Worm (Caenorhabditis elegans): ENCODE results near the gene Y64H9A.2.

Gene Y64H9A.2

DNA sequence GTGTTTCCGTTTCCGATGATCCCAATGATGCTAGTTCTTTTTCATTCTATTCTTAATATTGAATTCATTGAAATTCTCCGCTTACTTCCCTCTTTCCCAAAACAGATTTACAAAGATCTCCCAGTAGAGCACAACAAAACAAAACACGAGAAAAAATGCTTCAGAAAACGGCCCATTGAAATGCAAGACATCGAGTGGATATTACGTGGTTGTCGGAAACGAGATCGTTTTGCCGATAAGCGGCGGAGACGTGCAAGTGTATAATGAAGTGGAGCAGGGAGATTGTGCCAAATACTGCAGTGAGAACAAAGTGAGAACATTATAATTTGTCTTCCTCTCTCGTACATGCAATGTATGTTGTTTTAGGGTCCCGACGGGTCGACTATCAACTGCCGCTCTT is 17.3 kb upstream of the Y64H9A.2 start:
- no peak for TF ChIP-seq elt-1 (tag; optimal IDR thresholded peaks at IDR 0.05)
- TF ChIP-seq unc-55 (GFP tag; optimal IDR thresholded peaks at IDR 0.05), result peak; percentile 38

DNA sequence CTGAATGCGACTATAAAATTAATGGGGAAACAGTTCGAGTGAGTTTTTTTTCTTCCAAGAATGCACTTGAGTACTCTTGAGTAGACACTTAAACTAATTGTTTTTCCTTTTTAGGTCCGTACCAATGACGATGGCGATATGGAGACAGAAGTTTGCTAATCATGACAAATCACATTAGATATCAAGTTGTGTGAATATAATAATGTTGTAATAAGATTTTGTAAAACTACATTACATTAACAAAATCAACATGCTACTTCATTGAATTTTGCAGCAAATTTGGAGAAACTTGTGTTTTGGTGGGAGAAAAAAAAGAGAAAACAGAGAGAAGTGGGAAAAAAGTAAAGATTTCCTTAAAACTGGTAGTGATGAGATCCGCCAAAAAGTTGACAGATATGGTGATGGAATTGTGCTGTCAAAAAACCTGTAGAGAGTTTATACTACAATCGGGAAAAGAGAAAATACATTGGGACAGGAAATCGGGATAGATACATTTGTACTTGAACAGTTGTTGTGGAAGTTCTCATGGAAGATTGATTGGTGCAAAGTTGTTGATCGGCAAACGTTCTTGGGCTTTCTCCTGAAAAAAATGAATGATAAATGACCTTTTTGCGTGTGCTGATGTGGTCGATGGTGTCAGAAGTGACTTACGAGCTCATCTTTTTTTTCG is 15.7 kb upstream of the Y64H9A.2 start:
- TF ChIP-seq nhr-77 (tag; optimal IDR thresholded peaks at IDR 0.05) (no peak), lsy-2 (tag; optimal IDR thresholded peaks at IDR 0.05) (peak in 1 of 2 experiments; percentile 19), sma-9 (GFP tag; optimal IDR thresholded peaks at IDR 0.05) (peak; percentile 50), sma-9 (tag; optimal IDR thresholded peaks at IDR 0.05) (no peak)

DNA sequence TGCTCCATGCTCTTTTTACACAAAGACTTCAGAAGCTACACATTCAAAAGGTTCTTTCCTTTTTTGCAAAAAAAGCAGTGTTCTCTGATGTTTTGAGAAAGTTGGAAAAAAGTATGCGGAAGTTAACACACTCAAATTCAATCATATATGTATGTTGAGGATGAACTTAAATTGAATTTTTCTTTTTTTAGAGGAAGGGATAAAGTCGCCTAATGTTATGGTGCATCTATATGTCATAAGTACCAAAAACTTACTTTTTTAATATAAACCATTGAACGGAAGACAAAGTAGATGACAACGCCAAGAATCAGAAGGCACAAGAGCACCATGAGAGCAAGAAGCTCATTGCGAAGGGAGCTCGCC is 15.2 kb upstream of the Y64H9A.2 start:
- TF ChIP-seq alr-1 (tag; optimal IDR thresholded peaks at IDR 0.05) (no peak), lin-13 (GFP tag; optimal IDR thresholded peaks at IDR 0.05) (no peak), R02D3.7 (tag; optimal IDR thresholded peaks at IDR 0.05) (no peak), sma-3 (GFP tag; optimal IDR thresholded peaks at IDR 0.05) (no peak), lsy-2 (tag; optimal IDR thresholded peaks at IDR 0.05) (no peak), elt-3 (tag; optimal IDR thresholded peaks at IDR 0.05) (no peak), nhr-21 (tag; optimal IDR thresholded peaks at IDR 0.05) (no peak), elt-1 (tag; optimal IDR thresholded peaks at IDR 0.05) (no peak), dmd-4 (tag; optimal IDR thresholded peaks at IDR 0.05) (no peak), blmp-1 (tag; optimal IDR thresholded peaks at IDR 0.05; ENCODE audit: insufficient read depth) (no peak), peb-1 (tag; optimal IDR thresholded peaks at IDR 0.05) (no peak), ama-1 (optimal IDR thresholded peaks at IDR 0.05) (no peak), gmeb-1 (tag; optimal IDR thresholded peaks at IDR 0.05) (no peak), nhr-10 (tag; optimal IDR thresholded peaks at IDR 0.05) (no peak), nhr-129 (tag; optimal IDR thresholded peaks at IDR 0.05) (no peak), ceh-16 (tag; optimal IDR thresholded peaks at IDR 0.05) (no peak), nhr-11 (tag; optimal IDR thresholded peaks at IDR 0.05) (no peak), ZK546.5 (tag; optimal IDR thresholded peaks at IDR 0.05) (no peak), sma-9 (GFP tag; optimal IDR thresholded peaks at IDR 0.05) (no peak), sma-9 (tag; optimal IDR thresholded peaks at IDR 0.05) (no peak), skn-1 (tag; optimal IDR thresholded peaks at IDR 0.05) (no peak)

DNA sequence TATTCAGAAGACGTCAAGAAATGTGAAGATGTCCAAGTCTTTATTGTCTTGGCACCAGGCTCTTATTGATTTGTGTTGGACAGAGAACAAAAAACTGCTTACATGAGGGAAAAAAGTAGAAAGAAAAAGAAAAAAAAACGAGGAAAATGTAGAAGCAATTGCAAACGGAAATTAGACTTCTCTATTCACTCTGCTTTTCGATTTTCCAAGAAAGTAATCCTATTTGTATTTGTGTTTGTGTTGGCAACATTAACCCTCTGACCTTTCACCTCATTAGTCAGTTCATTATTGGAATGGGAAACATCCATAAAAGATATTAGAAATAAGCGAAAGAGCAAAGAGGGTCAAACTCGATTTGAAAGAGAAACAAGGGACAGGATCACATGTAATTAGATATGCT is 12.0 kb upstream of the Y64H9A.2 start:
- TF ChIP-seq aly-2 (tag; optimal IDR thresholded peaks at IDR 0.05) (no peak), crh-2 (tag; optimal IDR thresholded peaks at IDR 0.05) (peak; percentile 50), C34F6.9 (tag; optimal IDR thresholded peaks at IDR 0.05) (peak; percentile 26), nhr-237 (tag; optimal IDR thresholded peaks at IDR 0.05) (no peak), zag-1 (tag; optimal IDR thresholded peaks at IDR 0.05) (peak; percentile 73), ama-1 (optimal IDR thresholded peaks at IDR 0.05) (no peak), lsy-2 (tag; optimal IDR thresholded peaks at IDR 0.05) (peak in 1 of 2 experiments; percentile 44), unc-55 (GFP tag; optimal IDR thresholded peaks at IDR 0.05) (peak; percentile 73), ceh-82 (tag; optimal IDR thresholded peaks at IDR 0.05) (no peak), egl-27 (tag; optimal IDR thresholded peaks at IDR 0.05) (no peak), sem-4 (tag; optimal IDR thresholded peaks at IDR 0.05) (peak; percentile 54), blmp-1 (tag; optimal IDR thresholded peaks at IDR 0.05; ENCODE audit: insufficient read depth) (no peak), Y55F3AM.14 (GFP tag; optimal IDR thresholded peaks at IDR 0.05) (no peak), ZK546.5 (tag; optimal IDR thresholded peaks at IDR 0.05) (no peak), ceh-16 (tag; optimal IDR thresholded peaks at IDR 0.05) (no peak)

DNA sequence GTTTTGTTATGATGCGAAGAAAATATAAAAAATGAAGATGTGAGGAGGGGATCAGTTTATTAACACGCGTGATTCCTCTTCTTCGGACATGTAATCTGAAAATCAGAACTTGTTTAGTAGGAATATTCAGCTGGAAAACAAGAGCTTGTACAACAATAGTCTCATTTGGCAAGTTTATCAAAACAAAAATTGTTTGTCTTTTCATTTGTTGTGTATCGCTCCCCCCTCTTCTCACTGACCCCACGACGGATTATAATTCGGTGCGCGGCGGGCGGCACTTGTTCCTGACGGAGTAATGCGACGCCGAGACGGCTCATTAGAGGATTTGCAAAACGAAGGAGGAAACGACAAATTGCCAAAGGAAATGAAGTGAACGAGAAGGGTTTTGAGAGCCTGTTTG is 9.9 kb upstream of the Y64H9A.2 start, which contains the start of gene ZC449.4:
Gene ZC449.4, minus strand, starts transcription at position 101 of the 400 bp plus-strand sequence.
- TF ChIP-seq blmp-1 (tag; optimal IDR thresholded peaks at IDR 0.05; ENCODE audit: insufficient read depth) (no peak), nhr-23 (tag; optimal IDR thresholded peaks at IDR 0.05) (no peak), snpc-4 (tag; optimal IDR thresholded peaks at IDR 0.05) (no peak), zag-1 (tag; optimal IDR thresholded peaks at IDR 0.05) (no peak), mab-5 (tag; optimal IDR thresholded peaks at IDR 0.05) (no peak), nhr-10 (tag; optimal IDR thresholded peaks at IDR 0.05) (no peak), ZK546.5 (tag; optimal IDR thresholded peaks at IDR 0.05) (no peak), unc-62 (GFP tag; optimal IDR thresholded peaks at IDR 0.05) (no peak), nhr-11 (tag; optimal IDR thresholded peaks at IDR 0.05) (no peak), ceh-16 (tag; optimal IDR thresholded peaks at IDR 0.05) (no peak), ama-1 (optimal IDR thresholded peaks at IDR 0.05) (no peak), C34F6.9 (tag; optimal IDR thresholded peaks at IDR 0.05) (no peak), nhr-77 (tag; optimal IDR thresholded peaks at IDR 0.05) (no peak), nhr-237 (tag; optimal IDR thresholded peaks at IDR 0.05) (no peak), sem-4 (tag; optimal IDR thresholded peaks at IDR 0.05) (no peak)

Data from whole organism, L2 larva.